Worm (Caenorhabditis elegans) whole organism, L4/young adult: ENCODE data around the gene Y77E11A.7.
A peak's percentile ranks its signal among the peaks of the same experiment; 100 is the strongest.

Experiments
- W03F9.2 ChIP-seq: fragments of 150-350 bp; optimal IDR thresholded peaks from 2 replicates; lab custom pipeline; 2014; ENCODE audit warnings: missing biosample characterization, missing genetic modification characterization
- dao-5 ChIP-seq: sonication (generic microtip); optimal IDR thresholded peaks from 2 replicates; lab custom pipeline; 2016; ENCODE audit warnings: missing genotype, missing genetic modification characterization, moderate library complexity, missing compliant biosample characterization
- him-1 ChIP-seq: sonication (generic microtip); optimal IDR thresholded peaks from 2 replicates; lab custom pipeline; 2016; ENCODE audit warnings: missing genotype, missing genetic modification reagents, missing genetic modification characterization, missing compliant biosample characterization

The Y77E11A.7 gene

DNA sequence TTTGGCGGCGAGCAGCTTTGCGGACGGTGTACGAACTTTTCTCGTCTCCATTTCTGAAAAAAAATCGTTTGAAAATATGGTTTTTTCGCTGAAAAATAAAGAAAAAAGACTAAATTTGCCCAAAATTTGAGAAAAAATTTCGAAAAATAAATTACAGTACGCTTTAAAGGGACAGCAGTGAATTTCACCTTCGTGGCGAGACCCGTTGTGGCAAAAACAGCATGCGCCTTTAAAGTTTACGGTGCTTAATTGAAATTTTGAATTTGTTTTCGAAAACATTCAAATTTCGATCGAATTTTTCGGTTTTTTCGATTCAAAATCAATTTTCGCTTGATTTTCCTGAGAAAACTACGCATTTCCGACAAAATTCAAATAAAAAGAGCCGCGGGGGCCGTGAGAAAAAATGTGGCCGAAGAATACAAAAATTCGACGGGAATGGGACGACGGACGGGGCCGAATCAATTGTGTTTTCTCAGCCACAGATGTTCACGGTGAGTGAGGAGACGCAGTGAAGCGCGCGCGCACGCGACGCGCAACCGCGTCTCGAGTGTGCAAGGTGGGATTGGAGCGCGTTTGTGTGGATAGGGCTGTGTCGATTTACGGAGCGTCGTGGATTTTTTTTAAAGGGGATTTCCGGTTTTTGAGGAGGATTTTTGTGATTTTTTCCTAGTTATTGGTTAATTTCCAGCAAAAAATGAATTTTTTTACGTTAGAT, at the start of gene Y77E11A.7:
Gene Y77E11A.7, minus strand, starts transcription at position 55 of the 715 bp plus-strand sequence.
- TF ChIP-seq W03F9.2 (tag; lab: Kevin White, UChicago), result peak; percentile 36
- TF ChIP-seq dao-5 (tag; lab: Kevin White, UChicago), result no peak
- TF ChIP-seq him-1 (tag; lab: Kevin White, UChicago), result peak; percentile 10

DNA sequence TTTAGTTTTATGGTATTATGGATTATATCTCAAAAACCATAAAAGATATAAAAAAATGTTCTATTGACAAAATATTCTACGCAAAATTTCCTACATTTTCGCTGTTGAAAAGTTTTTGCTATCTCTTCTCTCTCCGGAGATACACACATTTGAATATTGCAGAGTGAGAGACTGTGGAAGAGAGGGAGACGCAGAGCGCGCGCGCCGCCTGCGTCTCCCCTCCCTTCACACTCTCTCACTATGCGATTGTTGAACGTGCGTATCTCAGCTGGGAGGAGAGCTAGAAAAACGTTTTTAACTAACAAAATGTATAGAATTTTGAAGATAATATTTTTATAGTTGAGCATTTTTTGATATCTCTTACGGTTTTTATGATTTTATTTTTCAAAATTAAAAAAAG, 49.4 kb upstream of the Y77E11A.7 start:
- TF ChIP-seq W03F9.2 (tag; lab: Kevin White, UChicago), result no peak
- no peak for TF ChIP-seq him-1 (tag; lab: Kevin White, UChicago)

DNA sequence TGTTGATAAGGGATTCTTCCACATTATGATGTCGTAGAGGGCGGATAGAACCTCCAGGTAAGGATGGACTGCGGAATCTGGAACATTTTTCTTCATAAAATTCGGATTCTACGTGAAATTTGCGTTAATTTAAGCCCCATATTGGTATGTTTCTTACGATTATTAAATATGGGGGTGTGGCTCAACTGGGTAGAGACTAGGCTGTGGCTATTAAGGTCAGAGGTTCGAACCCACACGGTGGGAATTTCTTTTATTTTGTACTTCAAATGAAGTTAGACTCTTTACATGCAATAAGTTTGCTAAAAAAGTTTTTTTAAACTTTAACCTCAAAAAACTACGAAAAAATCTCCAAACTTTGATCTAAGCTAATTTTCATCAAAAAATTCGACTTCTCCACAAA, 45.8 kb upstream of the Y77E11A.7 start:
- no peak for TF ChIP-seq him-1 (tag; lab: Kevin White, UChicago)
- no peak for TF ChIP-seq W03F9.2 (tag; lab: Kevin White, UChicago)
- no peak for TF ChIP-seq dao-5 (tag; lab: Kevin White, UChicago)

DNA sequence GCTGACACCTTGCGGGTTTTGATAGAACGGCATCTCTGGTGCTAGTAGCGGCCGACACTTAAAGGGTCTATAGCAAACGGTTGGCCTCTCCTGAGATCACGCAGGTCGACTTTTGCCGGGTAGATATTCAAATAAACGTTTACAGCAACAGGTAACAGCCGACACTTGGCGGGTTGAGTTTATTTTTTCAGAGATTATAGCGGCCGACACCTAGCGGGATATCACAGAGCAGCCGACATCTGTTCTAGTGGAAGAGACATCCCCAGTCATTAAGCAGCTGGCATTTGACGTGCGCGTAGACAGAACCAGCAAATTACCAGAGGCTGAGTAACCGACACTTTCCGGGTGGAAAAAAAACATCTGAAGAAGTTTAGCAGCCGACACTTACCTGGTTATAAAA, 41.8 kb upstream of the Y77E11A.7 start:
- TF ChIP-seq W03F9.2 (tag; lab: Kevin White, UChicago) (no peak), him-1 (tag; lab: Kevin White, UChicago) (no peak), dao-5 (tag; lab: Kevin White, UChicago) (no peak)

DNA sequence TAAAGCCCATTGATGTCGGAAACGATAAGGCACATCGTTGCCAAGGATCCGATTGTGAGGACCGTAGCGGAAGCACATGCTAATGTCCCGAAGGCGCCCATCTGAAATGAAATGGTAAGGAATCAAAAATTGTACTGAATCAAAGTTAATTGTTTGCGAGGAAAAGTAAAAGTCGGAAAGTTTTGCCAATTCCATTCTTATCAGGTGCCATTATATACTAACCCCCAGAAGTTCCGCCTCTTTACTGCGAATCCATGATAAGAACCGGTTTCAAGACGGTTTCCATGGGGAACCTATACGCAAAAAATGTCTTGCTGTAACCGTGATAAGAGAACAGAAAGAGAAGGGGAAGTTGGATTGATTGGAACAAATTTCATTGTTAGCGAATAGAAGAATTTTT, 41.0 kb upstream of the Y77E11A.7 start, which contains the start of gene col-106:
Gene col-106, minus strand, starts transcription at position 101 of the 400 bp plus-strand sequence.
- TF ChIP-seq him-1 (tag; lab: Kevin White, UChicago) (no peak), dao-5 (tag; lab: Kevin White, UChicago) (no peak), W03F9.2 (tag; lab: Kevin White, UChicago) (no peak)

DNA sequence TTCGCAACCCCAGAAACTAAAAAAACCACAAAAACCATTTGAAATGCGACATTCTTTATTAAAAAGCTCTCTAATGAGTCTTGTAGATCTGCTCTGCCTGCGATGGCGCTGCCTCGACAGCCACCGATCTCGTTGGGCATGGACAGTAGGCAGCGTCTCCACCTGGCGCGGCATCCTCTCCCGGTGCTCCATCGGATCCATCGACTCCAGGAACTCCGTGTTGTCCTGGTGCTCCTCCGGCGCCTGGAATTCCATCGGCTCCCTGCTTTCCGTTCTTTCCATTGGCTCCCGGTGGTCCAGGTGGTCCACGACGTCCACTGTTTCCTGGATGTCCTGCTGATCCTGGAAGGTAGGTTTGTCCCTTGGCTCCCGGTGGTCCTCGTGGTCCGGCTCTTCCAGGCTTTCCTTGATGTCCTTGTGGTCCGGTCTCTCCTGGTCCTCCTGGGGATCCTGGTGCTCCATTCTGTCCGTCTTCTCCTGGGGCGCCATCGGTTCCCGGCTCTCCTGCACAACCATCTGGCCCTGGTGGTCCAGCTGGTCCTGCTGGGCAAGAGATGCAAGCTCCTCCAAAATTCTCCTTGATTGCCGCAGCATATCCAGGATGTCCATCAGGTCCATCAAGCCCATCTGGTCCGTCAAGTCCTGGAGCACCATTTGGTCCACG, 40.3 kb upstream of the Y77E11A.7 start:
- TF ChIP-seq him-1 (tag; lab: Kevin White, UChicago) (no peak), W03F9.2 (tag; lab: Kevin White, UChicago) (no peak), dao-5 (tag; lab: Kevin White, UChicago) (no peak)

DNA sequence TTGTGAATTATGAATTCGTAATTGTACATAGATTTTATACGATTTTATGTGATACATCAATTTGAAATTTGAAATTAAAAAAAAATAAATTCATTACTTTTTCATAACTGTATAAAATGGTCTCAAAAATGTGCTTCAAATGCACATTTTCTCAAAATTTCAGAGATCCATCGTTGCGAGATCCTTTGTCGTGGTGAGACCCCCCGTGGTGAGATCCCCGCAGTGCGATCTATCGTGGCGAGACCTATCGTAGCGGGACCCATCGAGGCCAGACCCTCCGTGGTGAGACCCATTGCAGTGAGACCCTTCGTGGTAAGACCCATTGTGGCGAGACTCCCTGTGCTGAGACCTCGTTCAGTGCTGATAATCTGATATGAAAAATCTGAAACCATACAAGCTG, 39.8 kb upstream of the Y77E11A.7 start:
- TF ChIP-seq him-1 (tag; lab: Kevin White, UChicago), result no peak
- TF ChIP-seq dao-5 (tag; lab: Kevin White, UChicago), result no peak
- no peak for TF ChIP-seq W03F9.2 (tag; lab: Kevin White, UChicago)

DNA sequence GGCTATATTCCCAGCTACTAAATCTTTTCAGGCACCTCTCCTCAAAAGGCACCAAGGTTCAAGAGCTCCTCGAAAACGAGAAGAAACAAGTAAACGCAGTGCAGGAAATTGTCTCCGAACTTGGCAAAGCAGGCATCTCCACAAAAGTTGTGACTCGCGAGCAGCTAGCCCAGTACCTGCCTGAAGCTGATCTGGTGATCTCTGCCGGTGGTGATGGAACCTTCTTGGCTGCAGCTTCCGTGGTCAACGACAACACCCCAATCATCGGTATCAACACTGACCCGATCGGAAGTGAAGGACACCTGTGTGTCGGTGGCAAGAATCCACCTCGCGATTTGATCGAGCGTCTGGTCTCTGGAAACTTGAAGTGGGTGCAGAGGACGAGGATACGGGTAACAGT, 38.5 kb upstream of the Y77E11A.7 start:
- no peak for TF ChIP-seq W03F9.2 (tag; lab: Kevin White, UChicago)
- no peak for TF ChIP-seq him-1 (tag; lab: Kevin White, UChicago)
- TF ChIP-seq dao-5 (tag; lab: Kevin White, UChicago), result no peak

DNA sequence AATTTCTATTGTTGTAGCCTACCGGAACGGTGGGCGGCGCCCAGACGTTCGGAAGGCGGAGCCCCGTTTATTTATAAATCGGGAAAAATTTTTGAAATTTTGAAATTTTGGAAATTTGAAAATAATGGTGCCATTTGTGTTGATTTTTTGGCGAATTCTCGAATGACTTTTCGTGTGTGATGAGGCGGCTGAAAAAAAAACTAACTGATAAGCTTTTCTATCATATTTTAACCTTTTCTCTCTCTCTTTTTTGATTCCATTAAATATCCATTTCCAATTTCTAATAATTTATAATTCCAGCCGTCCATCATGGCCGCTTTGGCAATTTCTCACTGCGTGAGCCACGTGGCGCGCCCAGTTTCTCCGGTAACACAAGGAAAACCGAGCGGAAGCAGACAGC, 37.1 kb upstream of the Y77E11A.7 start, which contains the start of gene nadk-1:
Gene nadk-1, plus strand, starts transcription at position 301 of the 400 bp plus-strand sequence.
- TF ChIP-seq W03F9.2 (tag; lab: Kevin White, UChicago) (no peak), him-1 (tag; lab: Kevin White, UChicago) (no peak), dao-5 (tag; lab: Kevin White, UChicago) (no peak)

DNA sequence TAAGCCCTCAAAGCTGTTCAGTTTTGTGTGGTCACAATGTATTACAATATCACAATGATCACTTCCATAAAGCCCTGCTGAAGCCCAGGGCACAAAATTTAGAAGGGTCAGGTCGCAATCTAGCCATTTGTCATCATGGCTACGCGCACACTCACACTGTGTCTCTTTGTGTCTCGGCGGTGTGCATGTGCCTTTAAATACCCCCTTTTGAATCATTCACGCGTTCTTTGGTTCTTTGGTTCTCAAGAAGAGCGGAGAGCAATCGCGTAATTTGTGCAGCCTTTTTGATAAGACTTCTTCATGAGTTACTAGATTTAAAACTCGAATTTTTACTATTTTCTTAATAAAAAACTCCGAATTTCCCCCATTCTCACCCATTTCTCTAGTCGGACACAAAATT, 35.4 kb upstream of the Y77E11A.7 start:
- TF ChIP-seq dao-5 (tag; lab: Kevin White, UChicago) (no peak), him-1 (tag; lab: Kevin White, UChicago) (no peak), W03F9.2 (tag; lab: Kevin White, UChicago) (no peak)

DNA sequence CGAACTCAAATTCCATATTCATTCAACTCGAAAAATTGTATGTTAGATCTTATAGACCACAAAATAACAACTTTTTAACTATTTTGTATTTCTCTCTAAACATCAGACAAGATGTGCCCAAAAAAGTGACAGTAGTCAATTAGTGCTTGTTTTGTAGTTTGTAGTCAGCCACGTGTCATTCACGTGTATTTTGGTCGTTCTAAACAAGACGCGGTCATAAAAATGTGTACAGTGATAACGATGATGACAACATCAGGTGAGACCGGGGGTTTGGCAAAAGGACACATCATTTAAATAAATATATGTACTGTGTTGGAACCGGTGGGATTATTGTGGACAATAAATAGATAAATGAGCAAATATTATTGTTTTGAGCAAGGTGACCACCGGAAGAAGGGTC, 34.5 kb upstream of the Y77E11A.7 start:
- TF ChIP-seq him-1 (tag; lab: Kevin White, UChicago), result no peak
- no peak for TF ChIP-seq W03F9.2 (tag; lab: Kevin White, UChicago)
- no peak for TF ChIP-seq dao-5 (tag; lab: Kevin White, UChicago)

DNA sequence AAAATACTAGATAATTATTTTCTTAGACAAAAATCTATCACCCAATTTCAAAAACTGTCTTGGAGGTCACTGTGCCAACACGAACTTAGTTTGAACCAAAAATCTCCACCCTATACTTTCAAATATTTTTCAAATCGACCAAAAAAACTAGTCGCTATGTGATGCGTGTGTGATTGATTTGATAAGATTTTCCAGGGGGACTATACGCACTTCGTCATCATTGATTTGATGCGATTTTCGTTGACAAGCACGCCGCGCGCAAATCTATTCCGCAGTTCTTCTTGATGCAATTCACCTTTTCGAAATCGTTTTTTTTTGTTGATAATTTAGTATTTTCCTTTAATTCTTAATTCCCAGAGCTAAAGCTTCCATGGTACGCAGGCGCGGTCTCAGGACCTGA, 33.8 kb upstream of the Y77E11A.7 start:
- TF ChIP-seq dao-5 (tag; lab: Kevin White, UChicago) (no peak), him-1 (tag; lab: Kevin White, UChicago) (no peak), W03F9.2 (tag; lab: Kevin White, UChicago) (no peak)

DNA sequence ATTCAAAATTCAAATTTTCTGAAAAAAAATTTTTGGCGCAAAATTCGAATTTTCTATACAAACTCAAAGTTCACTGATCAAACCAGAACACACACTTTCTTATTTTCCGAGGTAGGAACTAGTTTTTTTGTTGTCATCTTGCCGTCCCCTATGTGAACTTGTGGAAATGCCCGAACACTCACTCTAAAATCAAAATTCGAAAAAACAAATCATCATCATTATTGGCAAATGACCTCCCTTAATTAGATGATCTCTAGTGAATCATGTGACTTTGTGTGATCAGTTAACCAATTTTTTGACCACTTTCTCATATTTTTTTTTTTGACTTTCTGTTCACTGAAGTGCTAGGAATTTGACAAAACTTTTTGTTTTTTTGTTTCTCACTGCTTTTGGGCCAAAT, 32.8 kb upstream of the Y77E11A.7 start:
- TF ChIP-seq dao-5 (tag; lab: Kevin White, UChicago) (no peak), him-1 (tag; lab: Kevin White, UChicago) (no peak)

DNA sequence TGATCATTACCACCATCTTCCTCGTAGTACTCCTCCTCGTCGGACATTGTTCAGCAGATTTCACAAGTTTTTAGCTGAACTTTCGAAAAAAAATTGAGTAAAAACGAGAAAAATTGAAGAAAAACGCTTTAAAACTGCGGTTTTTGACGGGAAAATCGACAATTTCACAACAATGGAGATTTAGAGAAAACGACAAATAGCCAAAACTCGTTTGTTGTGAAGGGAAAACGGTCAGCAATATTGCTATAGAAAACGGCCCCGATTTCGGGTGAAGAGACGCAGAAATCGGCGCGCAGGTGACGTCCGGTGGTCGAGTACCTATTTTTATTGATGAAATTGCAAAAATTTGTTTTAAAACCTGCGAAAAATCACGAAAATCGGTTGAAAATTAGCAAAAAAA, 26.3 kb upstream of the Y77E11A.7 start, which contains the start of gene clp-7:
Gene clp-7, minus strand, starts transcription at position 47 of the 400 bp plus-strand sequence.
- TF ChIP-seq dao-5 (tag; lab: Kevin White, UChicago), result no peak
- no peak for TF ChIP-seq W03F9.2 (tag; lab: Kevin White, UChicago)
- TF ChIP-seq him-1 (tag; lab: Kevin White, UChicago), result no peak
